Fruit fly (Drosophila melanogaster) whole organism, embryonic: ENCODE data around the gene CG3224.

Source experiments
- Ada2b ChIP-seq: fragments of 200-800 bp; sonication (Bioruptor generic); IDR thresholded peaks from 2 replicates; pipeline ENCODE4 v1.3.6; 2022; ENCODE audit warnings: missing biosample characterization, missing genetic modification characterization
- Adf1 ChIP-seq: fragments of 200-800 bp; sonication (Bioruptor generic); IDR thresholded peaks from 2 replicates; pipeline ENCODE4 v1.3.6; 2022; ENCODE audit warnings: missing biosample characterization, missing genetic modification characterization
- Atf-2 ChIP-seq: fragments of 200-800 bp; sonication (Bioruptor generic); optimal IDR thresholded peaks from 2 replicates; lab custom pipeline; 2016; ENCODE audit warnings: missing biosample characterization, missing genetic modification characterization
- Atf6 ChIP-seq: fragments of 200-800 bp; sonication (Bioruptor generic); IDR thresholded peaks from 2 replicates; pipeline ENCODE4 v1.3.6; 2022; ENCODE audit warnings: missing biosample characterization, missing genetic modification characterization
- CG10274 ChIP-seq: fragments of 200-800 bp; sonication (Bioruptor generic); optimal IDR thresholded peaks from 3 replicates; lab custom pipeline; 2017; ENCODE audit warnings: missing biosample characterization, mild to moderate bottlenecking, missing genetic modification characterization
- CG11093 ChIP-seq: fragments of 200-800 bp; sonication (Bioruptor generic); IDR thresholded peaks from 3 replicates; pipeline ENCODE4 v1.3.6; 2022; ENCODE audit warnings: missing biosample characterization, missing genetic modification characterization
- CG12236 ChIP-seq: fragments of 200-800 bp; sonication (Bioruptor generic); optimal IDR thresholded peaks from 2 replicates; lab custom pipeline; 2016; ENCODE audit warnings: missing biosample characterization, missing genetic modification characterization
- CG1233 ChIP-seq: fragments of 200-800 bp; sonication (Bioruptor generic); optimal IDR thresholded peaks from 4 replicates; lab custom pipeline; 2018; ENCODE audit warnings: missing biosample characterization, mild to moderate bottlenecking, missing genetic modification characterization
- CG14014 ChIP-seq: fragments of 200-800 bp; sonication (Bioruptor generic); IDR thresholded peaks from 2 replicates; pipeline ENCODE4 v1.3.6; 2022; ENCODE audit warnings: missing biosample characterization, missing genetic modification characterization
- CG15011 ChIP-seq: fragments of 200-800 bp; sonication (Bioruptor generic); optimal IDR thresholded peaks from 3 replicates; lab custom pipeline; 2018; ENCODE audit warnings: missing biosample characterization, mild to moderate bottlenecking, missing genetic modification characterization
- CG17186 ChIP-seq: fragments of 200-800 bp; sonication (Bioruptor generic); optimal IDR thresholded peaks from 3 replicates; lab custom pipeline; 2017; ENCODE audit warnings: missing biosample characterization, missing genetic modification reagents, missing genetic modification characterization
- CG1832 ChIP-seq: fragments of 200-800 bp; sonication (Bioruptor generic); optimal IDR thresholded peaks from 2 replicates; lab custom pipeline; 2017; ENCODE audit warnings: missing biosample characterization, mild to moderate bottlenecking, missing genetic modification characterization, inconsistent platforms
- CG18476 ChIP-seq: fragments of 200-800 bp; sonication (Bioruptor generic); optimal IDR thresholded peaks from 2 replicates; lab custom pipeline; 2016; ENCODE audit warnings: missing biosample characterization, mild to moderate bottlenecking, missing genetic modification characterization
- CG2116 ChIP-seq: fragments of 200-800 bp; sonication (Bioruptor generic); optimal IDR thresholded peaks from 3 replicates; lab custom pipeline; 2018; ENCODE audit warnings: missing biosample characterization, mild to moderate bottlenecking, missing genetic modification characterization
- CG2199 ChIP-seq: fragments of 200-800 bp; sonication (Bioruptor generic); IDR thresholded peaks from 3 replicates; pipeline ENCODE4 v1.3.6; 2022; ENCODE audit warnings: missing biosample characterization, missing genetic modification characterization
- CG31365 ChIP-seq: fragments of 200-800 bp; sonication (Bioruptor generic); optimal IDR thresholded peaks from 2 replicates; lab custom pipeline; 2018; ENCODE audit warnings: missing biosample characterization, mild to moderate bottlenecking, missing genetic modification characterization
- CG3407 ChIP-seq: fragments of 200-800 bp; sonication (Bioruptor generic); optimal IDR thresholded peaks from 2 replicates; lab custom pipeline; 2018; ENCODE audit warnings: missing biosample characterization, mild to moderate bottlenecking, missing genetic modification characterization
- CG4360 ChIP-seq: fragments of 200-800 bp; sonication (Bioruptor generic); IDR thresholded peaks from 2 replicates; pipeline ENCODE4 v1.3.6; 2022; ENCODE audit warnings: missing biosample characterization, missing genetic modification characterization
- CG4707 ChIP-seq: fragments of 200-800 bp; sonication (Bioruptor generic); optimal IDR thresholded peaks from 2 replicates; lab custom pipeline; 2018; ENCODE audit warnings: missing biosample characterization, mild to moderate bottlenecking, missing genetic modification characterization, moderate library complexity
- CG4820 ChIP-seq: fragments of 200-800 bp; sonication (Bioruptor generic); optimal IDR thresholded peaks from 3 replicates; lab custom pipeline; 2016; ENCODE audit warnings: missing biosample characterization, missing genetic modification characterization
- CG5180 ChIP-seq: fragments of 200-800 bp; sonication (Bioruptor generic); optimal IDR thresholded peaks from 3 replicates; lab custom pipeline; 2017; ENCODE audit warnings: missing biosample characterization, missing genetic modification characterization, mild to moderate bottlenecking, moderate library complexity, missing genetic modification reagents
- CG6254 ChIP-seq: fragments of 200-800 bp; sonication (Bioruptor generic); optimal IDR thresholded peaks from 3 replicates; lab custom pipeline; 2017; ENCODE audit warnings: mild to moderate bottlenecking, missing biosample characterization, missing genetic modification reagents, missing genetic modification characterization
- CG6683 ChIP-seq: fragments of 200-800 bp; sonication (Bioruptor generic); optimal IDR thresholded peaks from 2 replicates; lab custom pipeline; 2017; ENCODE audit warnings: missing biosample characterization, mild to moderate bottlenecking, missing genetic modification characterization, missing genetic modification reagents
- CG9609 ChIP-seq: fragments of 200-800 bp; sonication (Bioruptor generic); optimal IDR thresholded peaks from 3 replicates; lab custom pipeline; 2016; ENCODE audit warnings: missing biosample characterization, missing genetic modification characterization
- Chrac-16 ChIP-seq: fragments of 200-800 bp; sonication (Bioruptor generic); optimal IDR thresholded peaks from 3 replicates; lab custom pipeline; 2016; ENCODE audit warnings: missing biosample characterization, missing genetic modification characterization
- CkIIα-i1 ChIP-seq: fragments of 200-800 bp; sonication (Bioruptor generic); IDR thresholded peaks from 2 replicates; pipeline ENCODE4 v1.3.6; 2022; ENCODE audit warnings: missing biosample characterization, missing genetic modification characterization
- D19A ChIP-seq: fragments of 200-800 bp; optimal IDR thresholded peaks from 3 replicates; lab custom pipeline; 2019; ENCODE audit warnings: missing biosample characterization, mild to moderate bottlenecking, missing genetic modification characterization, moderate library complexity
- Doc2 ChIP-seq: fragments of 200-800 bp; sonication (Bioruptor generic); IDR thresholded peaks from 2 replicates; pipeline ENCODE4 v1.3.6; 2022; ENCODE audit warnings: missing biosample characterization, missing genetic modification characterization
- Dref ChIP-seq: fragments of 200-800 bp; sonication (Bioruptor generic); IDR thresholded peaks from 2 replicates; pipeline ENCODE4 v1.3.6; 2022; ENCODE audit warnings: missing biosample characterization, missing genetic modification characterization
- Drgx ChIP-seq: fragments of 200-800 bp; sonication (Bioruptor generic); IDR thresholded peaks from 2 replicates; pipeline ENCODE4 v1.3.6; 2022; ENCODE audit warnings: missing biosample characterization, missing genetic modification characterization
- ERR ChIP-seq: fragments of 200-800 bp; sonication (Bioruptor generic); optimal IDR thresholded peaks from 2 replicates; lab custom pipeline; 2016; ENCODE audit warnings: missing biosample characterization, missing genetic modification characterization
- Fer2 ChIP-seq: fragments of 200-800 bp; sonication (Bioruptor generic); optimal IDR thresholded peaks from 2 replicates; lab custom pipeline; 2018; ENCODE audit warnings: missing biosample characterization, mild to moderate bottlenecking, missing genetic modification characterization, moderate library complexity
- Hand ChIP-seq: fragments of 200-800 bp; sonication (Bioruptor generic); optimal IDR thresholded peaks from 2 replicates; lab custom pipeline; 2017; ENCODE audit warnings: mild to moderate bottlenecking, missing biosample characterization, missing genetic modification reagents, missing genetic modification characterization
- Med ChIP-seq: fragments of 200-800 bp; sonication (Bioruptor generic); peaks from one replicate; lab custom pipeline; 2016; ENCODE audit warnings: missing biosample characterization, missing genetic modification characterization, mild to moderate bottlenecking, inconsistent platforms, moderate library complexity
- Mrtf ChIP-seq: fragments of 200-800 bp; sonication (Bioruptor generic); IDR thresholded peaks from 3 replicates; pipeline ENCODE4 v1.3.6; 2022; ENCODE audit warnings: missing biosample characterization, missing genetic modification characterization
- abd-A ChIP-seq: fragments of 200-800 bp; sonication (Bioruptor generic); optimal IDR thresholded peaks from 3 replicates; lab custom pipeline; 2019; ENCODE audit warnings: missing biosample characterization, mild to moderate bottlenecking, missing genetic modification characterization, moderate library complexity
- bsh ChIP-seq, 2 experiments: fragments of 200-800 bp; sonication (Bioruptor generic); optimal IDR thresholded peaks; 2 replicates each; lab custom pipeline; 2017 to 2018; ENCODE audit warnings: mild to moderate bottlenecking in 2 of 2, missing biosample characterization in 2 of 2, missing genetic modification characterization in 2 of 2, moderate library complexity in 1 of 2
- chinmo ChIP-seq: fragments of 200-800 bp; sonication (Bioruptor generic); IDR thresholded peaks from 4 replicates; pipeline ENCODE4 v1.3.6; 2022; ENCODE audit warnings: missing biosample characterization, missing genetic modification characterization; ENCODE audit not compliant: partially characterized antibody
- crol ChIP-seq: fragments of 200-800 bp; sonication (Bioruptor generic); IDR thresholded peaks from 2 replicates; pipeline ENCODE4 v1.3.6; 2022; ENCODE audit warnings: missing biosample characterization, missing genetic modification characterization
- gce ChIP-seq: fragments of 200-800 bp; sonication (Bioruptor generic); IDR thresholded peaks from 3 replicates; pipeline ENCODE4 v1.3.6; 2022; ENCODE audit warnings: missing biosample characterization, missing genetic modification characterization
- grau ChIP-seq: fragments of 200-800 bp; optimal IDR thresholded peaks from 3 replicates; lab custom pipeline; 2019; ENCODE audit warnings: missing biosample characterization, mild to moderate bottlenecking, missing genetic modification characterization, moderate library complexity
- hth ChIP-seq: fragments of >200 bp; optimal IDR thresholded peaks from 2 replicates; lab custom pipeline; 2017; ENCODE audit warnings: inconsistent platforms
- lab ChIP-seq: fragments of 200-800 bp; sonication (Bioruptor generic); optimal IDR thresholded peaks from 3 replicates; lab custom pipeline; 2017; ENCODE audit warnings: missing biosample characterization, missing genetic modification characterization, mild to moderate bottlenecking, moderate library complexity, missing genetic modification reagents
- lilli ChIP-seq: fragments of 200-800 bp; sonication (Bioruptor generic); optimal IDR thresholded peaks from 3 replicates; lab custom pipeline; 2016; ENCODE audit warnings: missing biosample characterization, missing genetic modification characterization
- maf-S ChIP-seq: fragments of 200-800 bp; sonication (Bioruptor generic); optimal IDR thresholded peaks from 2 replicates; lab custom pipeline; 2016; ENCODE audit warnings: missing biosample characterization, missing genetic modification characterization
- nom ChIP-seq: fragments of 200-800 bp; sonication (Bioruptor generic); optimal IDR thresholded peaks from 2 replicates; lab custom pipeline; 2017; ENCODE audit warnings: missing biosample characterization, missing genetic modification characterization, mild to moderate bottlenecking, moderate library complexity, missing genetic modification reagents
- repo ChIP-seq: fragments of 200-800 bp; sonication (Bioruptor generic); optimal IDR thresholded peaks from 2 replicates; lab custom pipeline; 2016; ENCODE audit warnings: missing biosample characterization, missing genetic modification characterization
- slp2 ChIP-seq: fragments of 200-800 bp; sonication (Bioruptor generic); optimal IDR thresholded peaks from 2 replicates; lab custom pipeline; 2016; ENCODE audit warnings: missing biosample characterization, missing genetic modification characterization
- zf30C ChIP-seq: fragments of 200-800 bp; sonication (Bioruptor generic); optimal IDR thresholded peaks from 3 replicates; lab custom pipeline; 2018; ENCODE audit warnings: missing biosample characterization, mild to moderate bottlenecking, missing genetic modification characterization
- zfh1 ChIP-seq: fragments of 200-800 bp; sonication (Bioruptor generic); IDR thresholded peaks from 3 replicates; pipeline ENCODE4 v1.3.6; 2022; ENCODE audit warnings: missing biosample characterization, missing genetic modification characterization

Gene CG3224

DNA sequence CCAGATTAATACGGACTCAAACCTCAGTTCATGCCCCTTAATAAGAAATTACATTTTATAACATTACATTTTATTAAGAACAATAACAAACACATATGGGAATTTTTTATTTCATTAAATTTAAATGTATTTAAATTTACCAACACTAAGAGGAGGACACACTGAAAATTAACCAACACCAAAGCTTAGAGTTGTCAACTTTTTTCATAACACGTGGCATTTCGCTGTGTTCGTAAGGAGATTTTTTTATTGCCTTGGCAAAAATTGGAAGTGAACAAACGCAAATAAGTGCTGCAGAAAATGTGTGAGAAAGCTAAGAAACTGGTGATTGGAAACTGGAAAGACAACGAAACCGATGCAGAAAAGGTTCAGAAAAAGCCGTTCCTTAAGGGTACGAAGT is 27.6 kb downstream of the CG3224 start, which contains the start of gene CG14443:
TSS of gene CG14443 (plus strand) at position 301 of the 400 bp plus-strand sequence.
- TF ChIP-seq Med (no peak), CG2199 (GFP tag; lab: Robert Waterston, UW) (no peak), gce (GFP tag; lab: Robert Waterston, UW) (no peak), Adf1 (GFP tag; lab: Robert Waterston, UW) (no peak), Ada2b (no peak), Drgx (GFP tag; lab: Robert Waterston, UW) (no peak), Dref (GFP tag; lab: Robert Waterston, UW) (no peak), CG14014 (GFP tag; lab: Robert Waterston, UW) (no peak), zf30C (GFP tag; lab: Kevin White, UChicago) (no peak), D19A (no peak), hth (no peak), CG4707 (GFP tag; lab: Kevin White, UChicago) (no peak), CG31365 (tag; lab: Kevin White, UChicago) (no peak), Hand (no peak)

- no peak for TF ChIP-seq abd-A (tag; lab: Kevin White, UChicago)
- no peak for TF ChIP-seq CG3407 (GFP tag; lab: Kevin White, UChicago)
- TF ChIP-seq lilli (GFP tag; lab: Kevin White, UChicago): no peak
- no peak for TF ChIP-seq CG5180 (GFP tag; lab: Kevin White, UChicago)
- TF ChIP-seq CG12236 (GFP tag; lab: Kevin White, UChicago): no peak
- TF ChIP-seq CG1233: no peak
- peak in 1 of 2 experiments; percentile 69 for TF ChIP-seq bsh (GFP tag; optimal IDR thresholded peaks at IDR 0.05; lab: Kevin White, UChicago)
- TF ChIP-seq Doc2: no peak
- no peak for TF ChIP-seq Atf-2 (GFP tag; lab: Kevin White, UChicago)
- TF ChIP-seq nom: peak; percentile 66
- no peak for TF ChIP-seq Fer2 (tag; lab: Kevin White, UChicago)
- TF ChIP-seq CG6683 (GFP tag; lab: Kevin White, UChicago): no peak
- peak; percentile 70 for TF ChIP-seq Drgx (GFP tag; lab: Robert Waterston, UW)
- no peak for TF ChIP-seq CG9609 (GFP tag; lab: Kevin White, UChicago)
- TF ChIP-seq Mrtf (GFP tag; lab: Robert Waterston, UW): no peak
- no peak for TF ChIP-seq Adf1 (GFP tag; lab: Robert Waterston, UW)
- TF ChIP-seq ERR (GFP tag; lab: Kevin White, UChicago): no peak
- no peak for TF ChIP-seq Chrac-16
- no peak for TF ChIP-seq Atf6 (GFP tag; lab: Robert Waterston, UW)
- TF ChIP-seq CG4820 (GFP tag; lab: Kevin White, UChicago): no peak
- no peak for TF ChIP-seq CG2116
- TF ChIP-seq CG11093 (GFP tag; lab: Robert Waterston, UW): no peak
- no peak for TF ChIP-seq grau (tag; lab: Kevin White, UChicago)
Measured at dm6 chrX:6631885-6632284, 29.4 kb downstream of the CG3224 start.

dm6 chrX:6624977-6625591 is 36.2 kb downstream of the CG3224 start:
- TF ChIP-seq maf-S (GFP tag; lab: Kevin White, UChicago): no peak
- TF ChIP-seq CG6254 (GFP tag; lab: Kevin White, UChicago): no peak
- 0 out of 3 replicates have a peak, but pooled peaks have one; percentile 24 for TF ChIP-seq zfh1 (GFP tag; lab: Robert Waterston, UW)
- TF ChIP-seq CG10274: peak; percentile 86
- peak; percentile 35 for TF ChIP-seq CG1832 (GFP tag; lab: Kevin White, UChicago)
- TF ChIP-seq CG17186 (GFP tag; lab: Kevin White, UChicago): no peak
- peak; percentile 45 for TF ChIP-seq crol
- no peak for TF ChIP-seq CG18476
- no peak for TF ChIP-seq CG15011 (GFP tag; lab: Kevin White, UChicago)
- no peak for TF ChIP-seq slp2
- TF ChIP-seq CkIIα-i1 (GFP tag; lab: Robert Waterston, UW): no peak
- TF ChIP-seq lab (GFP tag; lab: Kevin White, UChicago): peak; percentile 4
- TF ChIP-seq chinmo (GFP tag; lab: Robert Waterston, UW): peak; percentile 69; the same call in 1 of the 4 replicates
- TF ChIP-seq CG4360 (GFP tag; lab: Robert Waterston, UW): peak; percentile 65
- no peak for TF ChIP-seq repo (GFP tag; lab: Kevin White, UChicago)
